Fruit fly (Drosophila melanogaster) whole organism, embryonic: Measurements from ENCODE around the gene Myo95E.

Experiments
- ATbp ChIP-seq: fragments of 200-800 bp; sonication (Bioruptor generic); optimal IDR thresholded peaks from 2 replicates; lab custom pipeline; 2017; ENCODE audit warnings: missing biosample characterization, mild to moderate bottlenecking, missing genetic modification characterization, missing genetic modification reagents
- Asciz ChIP-seq: fragments of 200-800 bp; sonication (Bioruptor generic); optimal IDR thresholded peaks from 2 replicates; lab custom pipeline; 2017; ENCODE audit warnings: missing biosample characterization, mild to moderate bottlenecking, missing genetic modification characterization, missing genetic modification reagents
- B-H2 ChIP-seq: fragments of 200-800 bp; sonication (Bioruptor generic); optimal IDR thresholded peaks from 2 replicates; lab custom pipeline; 2018; ENCODE audit warnings: missing biosample characterization, mild to moderate bottlenecking, missing genetic modification characterization
- BEAF-32 ChIP-seq: fragments of 200-800 bp; sonication (Bioruptor generic); optimal IDR thresholded peaks from 3 replicates; lab custom pipeline; 2017; ENCODE audit warnings: missing biosample characterization, missing genetic modification characterization, mild to moderate bottlenecking, moderate library complexity, missing genetic modification reagents
- Blimp-1 ChIP-seq: fragments of 200-800 bp; sonication (Bioruptor generic); optimal IDR thresholded peaks from 3 replicates; lab custom pipeline; 2018; ENCODE audit warnings: missing biosample characterization, missing genetic modification characterization, mild to moderate bottlenecking, moderate library complexity, missing genetic modification reagents
- CG1024 ChIP-seq: fragments of 200-800 bp; sonication (Bioruptor generic); IDR thresholded peaks from 2 replicates; pipeline ENCODE4 v1.3.6; 2022; ENCODE audit warnings: missing biosample characterization, missing genetic modification characterization
- CG10959 ChIP-seq: fragments of 200-800 bp; sonication (Bioruptor generic); IDR thresholded peaks from 2 replicates; pipeline ENCODE4 v1.3.6; 2022; ENCODE audit warnings: missing biosample characterization, missing genetic modification characterization
- CG10979 ChIP-seq: fragments of 200-800 bp; sonication (Bioruptor generic); optimal IDR thresholded peaks from 2 replicates; lab custom pipeline; 2018; ENCODE audit warnings: missing biosample characterization, mild to moderate bottlenecking, missing genetic modification characterization, moderate library complexity
- CG11696 ChIP-seq: fragments of 200-800 bp; sonication (Bioruptor generic); IDR thresholded peaks from 2 replicates; pipeline ENCODE4 v1.3.6; 2022; ENCODE audit warnings: missing biosample characterization, missing genetic modification characterization
- CG12219 ChIP-seq: fragments of 200-800 bp; sonication (Bioruptor generic); optimal IDR thresholded peaks from 3 replicates; lab custom pipeline; 2018; ENCODE audit warnings: missing biosample characterization, mild to moderate bottlenecking, missing genetic modification characterization
- CG14050 ChIP-seq: fragments of 200-800 bp; sonication (Bioruptor generic); IDR thresholded peaks from 3 replicates; pipeline ENCODE4 v1.3.6; 2022; ENCODE audit warnings: missing biosample characterization, missing genetic modification characterization
- CG14710 ChIP-seq: fragments of 200-800 bp; sonication (Bioruptor generic); optimal IDR thresholded peaks from 3 replicates; lab custom pipeline; 2019; ENCODE audit warnings: missing biosample characterization, mild to moderate bottlenecking, missing genetic modification characterization, moderate library complexity
- CG15073 ChIP-seq: fragments of 200-800 bp; sonication (Bioruptor generic); optimal IDR thresholded peaks from 2 replicates; lab custom pipeline; 2016; ENCODE audit warnings: missing biosample characterization, missing genetic modification characterization
- CG17361 ChIP-seq: fragments of 200-800 bp; sonication (Bioruptor generic); IDR thresholded peaks from 3 replicates; pipeline ENCODE4 v1.3.6; 2022; ENCODE audit warnings: missing biosample characterization, missing genetic modification characterization
- CG17829 ChIP-seq: fragments of 200-800 bp; optimal IDR thresholded peaks from 2 replicates; lab custom pipeline; 2019; ENCODE audit warnings: missing biosample characterization, mild to moderate bottlenecking, missing genetic modification characterization, moderate library complexity
- CG18262 ChIP-seq: fragments of 200-800 bp; optimal IDR thresholded peaks from 3 replicates; lab custom pipeline; 2019; ENCODE audit warnings: missing biosample characterization, mild to moderate bottlenecking, missing genetic modification characterization, moderate library complexity
- CG2875 ChIP-seq: fragments of 200-800 bp; sonication (Bioruptor generic); optimal IDR thresholded peaks from 2 replicates; lab custom pipeline; 2017; ENCODE audit warnings: missing biosample characterization, mild to moderate bottlenecking, missing genetic modification characterization, missing genetic modification reagents
- CG3065 ChIP-seq: fragments of 200-800 bp; sonication (Bioruptor generic); optimal IDR thresholded peaks from 2 replicates; lab custom pipeline; 2016; ENCODE audit warnings: missing biosample characterization, missing genetic modification characterization
- CG32772 ChIP-seq: fragments of 200-800 bp; sonication (Bioruptor generic); IDR thresholded peaks from 2 replicates; pipeline ENCODE4 v1.3.6; 2022; ENCODE audit warnings: missing biosample characterization, missing genetic modification characterization
- CG3995 ChIP-seq: fragments of 200-800 bp; sonication (Bioruptor generic); optimal IDR thresholded peaks from 3 replicates; lab custom pipeline; 2016; ENCODE audit warnings: missing biosample characterization, missing genetic modification characterization
- CG4424 ChIP-seq: fragments of 200-800 bp; sonication (Bioruptor generic); optimal IDR thresholded peaks from 3 replicates; lab custom pipeline; 2016; ENCODE audit warnings: missing biosample characterization, missing genetic modification characterization
- CG5953 ChIP-seq: fragments of 200-800 bp; sonication (Bioruptor generic); IDR thresholded peaks from 2 replicates; pipeline ENCODE4 v1.3.6; 2022; ENCODE audit warnings: missing biosample characterization, missing genetic modification characterization
- CG6254 ChIP-seq: fragments of 200-800 bp; sonication (Bioruptor generic); optimal IDR thresholded peaks from 3 replicates; lab custom pipeline; 2017; ENCODE audit warnings: mild to moderate bottlenecking, missing biosample characterization, missing genetic modification reagents, missing genetic modification characterization
- CG6854 ChIP-seq: fragments of 200-800 bp; sonication (Bioruptor generic); optimal IDR thresholded peaks from 3 replicates; lab custom pipeline; 2017; ENCODE audit warnings: missing biosample characterization, mild to moderate bottlenecking, missing genetic modification characterization
- CG8290 ChIP-seq, 3 experiments: fragments of 200-800 bp; sonication (Bioruptor generic); optimal IDR thresholded peaks; 2 replicates each; lab custom pipeline; 2016 to 2019; ENCODE audit warnings: missing biosample characterization in 3 of 3, missing genetic modification characterization in 3 of 3, mild to moderate bottlenecking in 2 of 3, moderate library complexity in 1 of 3
- CG8924 ChIP-seq: fragments of 200-800 bp; optimal IDR thresholded peaks from 3 replicates; lab custom pipeline; 2019; ENCODE audit warnings: missing biosample characterization, mild to moderate bottlenecking, missing genetic modification characterization, moderate library complexity
- CG9437 ChIP-seq: fragments of 200-800 bp; sonication (Bioruptor generic); optimal IDR thresholded peaks from 2 replicates; lab custom pipeline; 2018; ENCODE audit warnings: missing biosample characterization, mild to moderate bottlenecking, missing genetic modification characterization
- Dek ChIP-seq: fragments of 200-800 bp; sonication (Bioruptor generic); optimal IDR thresholded peaks from 3 replicates; lab custom pipeline; 2019; ENCODE audit warnings: missing biosample characterization, mild to moderate bottlenecking, missing genetic modification characterization, moderate library complexity
- Doc3 ChIP-seq: fragments of 200-800 bp; sonication (Bioruptor generic); IDR thresholded peaks from 3 replicates; pipeline ENCODE4 v1.3.6; 2022; ENCODE audit warnings: missing biosample characterization, missing genetic modification characterization; ENCODE audit not compliant: partially characterized antibody
- E2f1 ChIP-seq: fragments of 200-800 bp; sonication (Bioruptor generic); IDR thresholded peaks from 2 replicates; pipeline ENCODE4 v1.3.6; 2022; ENCODE audit warnings: missing biosample characterization, missing genetic modification characterization
- GATAe ChIP-seq: fragments of 200-800 bp; sonication (Bioruptor generic); conservative IDR thresholded peaks from 2 replicates; pipeline ENCODE4 v1.3.6; 2022; ENCODE audit warnings: missing biosample characterization, missing genetic modification characterization
- HLH54F ChIP-seq: fragments of 200-800 bp; sonication (Bioruptor generic); optimal IDR thresholded peaks from 3 replicates; lab custom pipeline; 2016; ENCODE audit warnings: missing biosample characterization, missing genetic modification characterization
- Hand ChIP-seq: fragments of 200-800 bp; sonication (Bioruptor generic); optimal IDR thresholded peaks from 2 replicates; lab custom pipeline; 2017; ENCODE audit warnings: mild to moderate bottlenecking, missing biosample characterization, missing genetic modification reagents, missing genetic modification characterization
- Hr51 ChIP-seq, 2 experiments: fragments of 200-800 bp; sonication (Bioruptor generic); optimal IDR thresholded peaks; 2 replicates in 1 of 2; 3 replicates in 1 of 2; lab custom pipeline; 2016 to 2018; ENCODE audit warnings: missing biosample characterization in 2 of 2, missing genetic modification characterization in 2 of 2, mild to moderate bottlenecking in 1 of 2, moderate library complexity in 1 of 2
- NK7.1 ChIP-seq: fragments of 200-800 bp; sonication (Bioruptor generic); optimal IDR thresholded peaks from 3 replicates; lab custom pipeline; 2016; ENCODE audit warnings: missing biosample characterization, missing genetic modification characterization
- Spps ChIP-seq: fragments of 200-800 bp; sonication (Bioruptor generic); optimal IDR thresholded peaks from 2 replicates; lab custom pipeline; 2018; ENCODE audit warnings: missing biosample characterization, mild to moderate bottlenecking, missing genetic modification characterization
- Xbp1 ChIP-seq: fragments of 200-800 bp; sonication (Bioruptor generic); optimal IDR thresholded peaks from 3 replicates; lab custom pipeline; 2016; ENCODE audit warnings: missing biosample characterization, mild to moderate bottlenecking, missing genetic modification characterization
- ab ChIP-seq: fragments of 200-800 bp; sonication (Bioruptor generic); optimal IDR thresholded peaks from 2 replicates; lab custom pipeline; 2016; ENCODE audit warnings: missing biosample characterization, missing genetic modification characterization
- ato ChIP-seq: fragments of 200-800 bp; sonication (Bioruptor generic); IDR thresholded peaks from 2 replicates; pipeline ENCODE4 v1.3.6; 2022; ENCODE audit warnings: missing biosample characterization, missing genetic modification characterization; ENCODE audit not compliant: partially characterized antibody
- az2 ChIP-seq: fragments of 200-800 bp; sonication (Bioruptor generic); optimal IDR thresholded peaks from 3 replicates; lab custom pipeline; 2016; ENCODE audit warnings: missing biosample characterization, missing genetic modification characterization
- bbx ChIP-seq: fragments of 200-800 bp; sonication (Bioruptor generic); IDR thresholded peaks from 2 replicates; pipeline ENCODE4 v1.3.6; 2022; ENCODE audit warnings: missing biosample characterization, missing genetic modification characterization; ENCODE audit not compliant: partially characterized antibody
- kni ChIP-seq: fragments of 200-800 bp; sonication (Bioruptor generic); optimal IDR thresholded peaks from 3 replicates; lab custom pipeline; 2017; ENCODE audit warnings: mild to moderate bottlenecking, missing biosample characterization, missing genetic modification reagents, missing genetic modification characterization
- nom ChIP-seq: fragments of 200-800 bp; sonication (Bioruptor generic); optimal IDR thresholded peaks from 2 replicates; lab custom pipeline; 2017; ENCODE audit warnings: missing biosample characterization, missing genetic modification characterization, mild to moderate bottlenecking, moderate library complexity, missing genetic modification reagents
- phol ChIP-seq: fragments of 200-800 bp; sonication (Bioruptor generic); optimal IDR thresholded peaks from 3 replicates; lab custom pipeline; 2018; ENCODE audit warnings: missing biosample characterization, mild to moderate bottlenecking, missing genetic modification characterization, moderate library complexity
- pzg ChIP-seq: fragments of 200-800 bp; sonication (Bioruptor generic); optimal IDR thresholded peaks from 3 replicates; lab custom pipeline; 2018; ENCODE audit warnings: missing biosample characterization, mild to moderate bottlenecking, missing genetic modification characterization, moderate library complexity
- seq ChIP-seq: fragments of 200-800 bp; sonication (Bioruptor generic); IDR thresholded peaks from 2 replicates; pipeline ENCODE4 v1.3.6; 2022; ENCODE audit warnings: missing biosample characterization, missing genetic modification characterization
- tna ChIP-seq: fragments of 200-800 bp; sonication (Bioruptor generic); IDR thresholded peaks from 2 replicates; pipeline ENCODE4 v1.3.6; 2022; ENCODE audit warnings: missing biosample characterization, missing genetic modification characterization; ENCODE audit not compliant: partially characterized antibody
- unpg ChIP-seq: fragments of 200-800 bp; sonication (Bioruptor generic); optimal IDR thresholded peaks from 3 replicates; lab custom pipeline; 2018; ENCODE audit warnings: missing biosample characterization, mild to moderate bottlenecking, missing genetic modification characterization, moderate library complexity
- zf30C ChIP-seq: fragments of 200-800 bp; sonication (Bioruptor generic); optimal IDR thresholded peaks from 3 replicates; lab custom pipeline; 2018; ENCODE audit warnings: missing biosample characterization, mild to moderate bottlenecking, missing genetic modification characterization
- zfh2 ChIP-seq: fragments of 200-800 bp; sonication (Bioruptor generic); optimal IDR thresholded peaks from 2 replicates; lab custom pipeline; 2016; ENCODE audit warnings: missing biosample characterization, missing genetic modification characterization

The Myo95E gene

DNA sequence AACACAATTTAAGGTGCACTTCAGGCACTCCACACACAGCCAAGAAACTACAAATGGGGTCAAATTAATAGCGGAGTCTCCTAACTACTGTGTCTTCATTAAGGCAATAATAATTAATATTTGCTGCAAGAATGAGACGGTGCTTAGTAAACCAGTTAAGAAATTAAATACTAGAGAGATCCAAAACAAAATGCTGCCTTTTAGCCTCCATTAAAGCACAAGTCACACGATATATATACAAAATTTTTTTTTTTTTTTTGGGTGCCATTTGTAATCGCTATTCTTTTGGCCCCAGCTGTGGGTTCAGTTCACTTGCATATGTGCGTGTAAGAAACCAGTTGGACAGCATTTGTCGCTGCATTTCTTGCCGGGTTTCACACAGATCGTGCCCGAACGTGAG lies 42.1 kb upstream of the Myo95E start (continued):
- TF ChIP-seq CG8924 (tag; lab: Kevin White, UChicago), result no peak
- no peak for TF ChIP-seq CG10959
- TF ChIP-seq CG10979, result peak; percentile 10
- TF ChIP-seq kni (GFP tag; lab: Kevin White, UChicago), result peak; percentile 53
- TF ChIP-seq CG32772 (GFP tag; lab: Robert Waterston, UW), result no peak
- TF ChIP-seq Asciz (GFP tag; lab: Kevin White, UChicago), result peak; percentile 34
- peak in 1 of 2 experiments; percentile 65 for TF ChIP-seq Hr51 (GFP tag; optimal IDR thresholded peaks at IDR 0.05; lab: Kevin White, UChicago)
- no peak for TF ChIP-seq Hand
- no peak for TF ChIP-seq CG6854 (GFP tag; lab: Kevin White, UChicago)
- peak; percentile 55 for TF ChIP-seq nom
- TF ChIP-seq CG3065 (GFP tag; lab: Kevin White, UChicago), result no peak
- no peak for TF ChIP-seq CG9437 (GFP tag; lab: Kevin White, UChicago)
- TF ChIP-seq CG11696 (GFP tag; lab: Robert Waterston, UW), result peak; percentile 52
- TF ChIP-seq tna (GFP tag; lab: Robert Waterston, UW), result no peak
- TF ChIP-seq CG17829, result no peak
- no peak for TF ChIP-seq NK7.1
- no peak for TF ChIP-seq Spps (tag; lab: Kevin White, UChicago)
- TF ChIP-seq BEAF-32, result no peak
- TF ChIP-seq bbx (GFP tag; lab: Robert Waterston, UW), result no peak
- TF ChIP-seq CG14050, result no peak
- no peak for TF ChIP-seq CG15073 (GFP tag; lab: Kevin White, UChicago)
- TF ChIP-seq CG5953 (GFP tag; lab: Robert Waterston, UW), result 0 out of 2 replicates have a peak, but pooled peaks have one; percentile 3
- no peak for TF ChIP-seq ato (GFP tag; lab: Robert Waterston, UW)
- no peak for TF ChIP-seq seq (GFP tag; lab: Robert Waterston, UW)
- TF ChIP-seq az2, result peak; percentile 21
- TF ChIP-seq Dek (tag; lab: Kevin White, UChicago), result no peak
- no peak for TF ChIP-seq zf30C (GFP tag; lab: Kevin White, UChicago)
- TF ChIP-seq ab (GFP tag; lab: Kevin White, UChicago), result no peak
- TF ChIP-seq B-H2, result no peak
- peak; percentile 44 for TF ChIP-seq phol (tag; lab: Kevin White, UChicago)
- TF ChIP-seq ATbp (GFP tag; lab: Kevin White, UChicago), result peak; percentile 23
- no peak for TF ChIP-seq Doc3
- TF ChIP-seq zfh2, result no peak
- no peak for TF ChIP-seq CG12219 (GFP tag; lab: Kevin White, UChicago)
- TF ChIP-seq CG17361 (GFP tag; lab: Robert Waterston, UW), result no peak
- TF ChIP-seq Blimp-1 (GFP tag; lab: Kevin White, UChicago), result peak; percentile 9
- peak; percentile 15 for TF ChIP-seq CG18262 (tag; lab: Kevin White, UChicago)
- no peak for TF ChIP-seq CG8290 (GFP tag; optimal IDR thresholded peaks at IDR 0.05; lab: Kevin White, UChicago)
- no peak for TF ChIP-seq CG8290 (tag; optimal IDR thresholded peaks at IDR 0.05; lab: Kevin White, UChicago)
- TF ChIP-seq CG2875, result peak; percentile 15
- peak; percentile 36 for TF ChIP-seq unpg (GFP tag; lab: Kevin White, UChicago)
- TF ChIP-seq CG1024, result no peak
- TF ChIP-seq pzg (GFP tag; lab: Kevin White, UChicago), result no peak
- no peak for TF ChIP-seq GATAe
- TF ChIP-seq HLH54F, result no peak
- no peak for TF ChIP-seq E2f1
- TF ChIP-seq CG6254 (GFP tag; lab: Kevin White, UChicago), result no peak
- peak; percentile 24 for TF ChIP-seq Xbp1
- TF ChIP-seq CG14710 (tag; lab: Kevin White, UChicago), result peak; percentile 3
- no peak for TF ChIP-seq CG4424 (GFP tag; lab: Kevin White, UChicago)
- TF ChIP-seq CG3995 (GFP tag; lab: Kevin White, UChicago), result no peak
